Worm (Caenorhabditis elegans) whole organism, L2 larva: ENCODE measurements around the gene C40C9.3.

ENCODE experiments used
- skn-1 ChIP-seq: sonication (generic microtip); optimal IDR thresholded peaks from 2 replicates; lab custom pipeline; 2017; ENCODE audit warnings: missing biosample characterization, missing genetic modification characterization
- ztf-11 ChIP-seq: sonication (generic microtip); optimal IDR thresholded peaks from 2 replicates; lab custom pipeline; 2017; ENCODE audit warnings: missing biosample characterization, missing genetic modification characterization
- ztf-4 ChIP-seq: fragments of 150-350 bp; optimal IDR thresholded peaks from 2 replicates; lab custom pipeline; 2014; ENCODE audit warnings: missing biosample characterization, missing genetic modification characterization

- no peak for TF ChIP-seq ztf-11 (tag; lab: Kevin White, UChicago)
- no peak for TF ChIP-seq skn-1 (tag; lab: Kevin White, UChicago)
- TF ChIP-seq ztf-4 (tag; lab: Kevin White, UChicago) = no peak
These were observed 8.9 kb upstream of the C40C9.3 start for ce11 chrX:13638351-13638958.
